Worm (Caenorhabditis elegans) whole organism, L3 larva: ENCODE measurements around the gene srbc-77.

Source experiments
- elt-2 ChIP-seq: sonication (generic microtip); optimal IDR thresholded peaks from 2 replicates; lab custom pipeline; 2016; ENCODE audit warnings: missing genetic modification reagents, mild to moderate bottlenecking, missing genetic modification characterization, missing compliant biosample characterization
- fos-1 ChIP-seq: fragments of 150-350 bp; optimal IDR thresholded peaks from 2 replicates; lab custom pipeline; 2014; ENCODE audit warnings: missing biosample characterization, missing genetic modification characterization
- mdl-1 ChIP-seq: fragments of 150-350 bp; optimal IDR thresholded peaks from 2 replicates; lab custom pipeline; 2014; ENCODE audit warnings: missing biosample characterization, missing genetic modification characterization
- nhr-77 ChIP-seq: fragments of 150-350 bp; optimal IDR thresholded peaks from 2 replicates; lab custom pipeline; 2014; ENCODE audit warnings: missing biosample characterization, missing genetic modification characterization
- zag-1 ChIP-seq: fragments of 150-350 bp; optimal IDR thresholded peaks from 2 replicates; lab custom pipeline; 2014; ENCODE audit warnings: missing biosample characterization, missing genetic modification characterization

ce11 chrV:15924307-15924706 lies 5.7 kb upstream of the srbc-77 start, which contains the start of gene nhr-108:
- no peak for TF ChIP-seq mdl-1
- TF ChIP-seq zag-1 (tag; lab: Kevin White, UChicago): no peak
- TF ChIP-seq nhr-77 (tag; lab: Kevin White, UChicago): no peak
- no peak for TF ChIP-seq fos-1 (tag; lab: Kevin White, UChicago)
- TF ChIP-seq elt-2: peak; percentile 42
